Fruit fly (Drosophila melanogaster): ENCODE data around the gene Kots.

The Kots gene

dm6 chr3R:13939353-13940049 is 24.5 kb downstream of the Kots start:
- no peak for TF ChIP-seq bab1 (GFP tag; optimal IDR thresholded peaks at IDR 0.05)
- TF ChIP-seq Crg-1 (GFP tag; optimal IDR thresholded peaks at IDR 0.05), result no peak
- no peak for TF ChIP-seq CG12768 (GFP tag; optimal IDR thresholded peaks at IDR 0.05)
- TF ChIP-seq pad (GFP tag; optimal IDR thresholded peaks at IDR 0.05), result no peak
- TF ChIP-seq Mnt (GFP tag; optimal IDR thresholded peaks at IDR 0.05), result no peak
- no peak for TF ChIP-seq Hr96 (GFP tag; optimal IDR thresholded peaks at IDR 0.05)
- no peak for TF ChIP-seq CG7101 (tag; optimal IDR thresholded peaks at IDR 0.05)
- no peak for TF ChIP-seq CG33017 (tag; optimal IDR thresholded peaks at IDR 0.05)
- TF ChIP-seq Clk (GFP tag; optimal IDR thresholded peaks at IDR 0.05), result no peak
- TF ChIP-seq CG1620 (GFP tag; optimal IDR thresholded peaks at IDR 0.05), result no peak
- TF ChIP-seq CG14711 (tag; optimal IDR thresholded peaks at IDR 0.05), result no peak
- TF ChIP-seq tj (GFP tag; optimal IDR thresholded peaks at IDR 0.05), result no peak
- TF ChIP-seq CG7045 (GFP tag; optimal IDR thresholded peaks at IDR 0.05), result no peak

DNA sequence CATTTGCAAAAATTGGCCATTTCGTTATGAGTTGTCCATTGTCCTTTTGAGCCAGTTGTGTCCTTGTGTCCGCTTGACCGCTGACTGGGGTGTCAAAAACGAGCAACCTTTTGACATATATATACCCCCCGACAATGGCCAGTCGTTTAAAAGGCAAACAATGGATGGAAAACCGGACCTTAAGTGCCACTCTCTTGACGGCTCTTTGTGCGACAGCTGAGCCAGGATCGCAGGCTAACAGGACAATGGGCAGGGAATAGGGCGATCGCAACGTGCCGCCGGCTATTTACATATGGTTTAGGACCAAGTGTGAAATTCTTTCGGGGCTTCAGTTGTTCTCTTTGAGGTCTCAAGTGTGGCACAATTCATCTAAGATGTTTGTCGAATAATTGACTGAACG is 27.7 kb downstream of the Kots start:
- TF ChIP-seq ovo (GFP tag; optimal IDR thresholded peaks at IDR 0.05), result no peak
- no peak for TF ChIP-seq CG11617 (GFP tag; optimal IDR thresholded peaks at IDR 0.05)
- no peak for TF ChIP-seq bab1 (GFP tag; optimal IDR thresholded peaks at IDR 0.05)
- no peak for TF ChIP-seq tj (GFP tag; optimal IDR thresholded peaks at IDR 0.05)
- no peak for TF ChIP-seq Mnt (GFP tag; optimal IDR thresholded peaks at IDR 0.05)
- no peak for TF ChIP-seq Crg-1 (GFP tag; optimal IDR thresholded peaks at IDR 0.05)
- no peak for TF ChIP-seq kay (GFP tag; ENCODE audit: borderline replicate concordance)
- TF ChIP-seq CG7045 (GFP tag; optimal IDR thresholded peaks at IDR 0.05), result no peak
- TF ChIP-seq toe (GFP tag; optimal IDR thresholded peaks at IDR 0.05), result no peak
- TF ChIP-seq cic (GFP tag; optimal IDR thresholded peaks at IDR 0.05), result no peak
- no peak for TF ChIP-seq pad (GFP tag; optimal IDR thresholded peaks at IDR 0.05)
- TF ChIP-seq CG7101 (tag; optimal IDR thresholded peaks at IDR 0.05), result no peak

DNA sequence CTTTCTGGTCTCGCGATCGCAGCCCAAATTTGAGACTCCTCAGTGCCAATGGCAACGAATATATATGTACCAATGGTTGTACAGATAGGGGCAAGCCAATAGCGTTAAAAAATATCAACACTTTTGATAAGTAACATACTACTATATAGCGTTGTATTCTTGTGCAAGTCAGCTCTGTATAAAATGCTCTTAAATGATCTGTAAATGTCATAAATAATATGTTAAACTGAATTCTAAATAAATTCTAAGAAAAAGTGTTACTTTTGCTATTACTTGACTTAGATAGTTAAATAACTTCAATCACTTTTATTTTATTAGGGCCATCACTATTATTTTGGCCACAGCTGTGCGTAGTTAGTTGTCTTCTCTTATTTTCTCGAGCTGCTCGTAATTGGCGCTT is 29.4 kb downstream of the Kots start:
- no peak for TF ChIP-seq CG11617 (GFP tag; optimal IDR thresholded peaks at IDR 0.05)
- TF ChIP-seq pad (GFP tag; optimal IDR thresholded peaks at IDR 0.05), result no peak
- TF ChIP-seq CG14711 (tag; optimal IDR thresholded peaks at IDR 0.05), result no peak
- no peak for TF ChIP-seq Clk (GFP tag; optimal IDR thresholded peaks at IDR 0.05)

dm6 chr3R:13933966-13934365 is 30.0 kb downstream of the Kots start:
- no peak for TF ChIP-seq ovo (GFP tag; optimal IDR thresholded peaks at IDR 0.05)
- TF ChIP-seq Mnt (GFP tag; optimal IDR thresholded peaks at IDR 0.05), result no peak

dm6 chr3R:13931813-13932212 is 32.2 kb downstream of the Kots start:
- TF ChIP-seq cic (GFP tag; optimal IDR thresholded peaks at IDR 0.05), result no peak
- no peak for TF ChIP-seq CG5204 (GFP tag; optimal IDR thresholded peaks at IDR 0.05)
- no peak for TF ChIP-seq CG14711 (tag; optimal IDR thresholded peaks at IDR 0.05)
- TF ChIP-seq tj (GFP tag; optimal IDR thresholded peaks at IDR 0.05), result no peak
- TF ChIP-seq ovo (GFP tag; optimal IDR thresholded peaks at IDR 0.05), result no peak
- no peak for TF ChIP-seq Crg-1 (GFP tag; optimal IDR thresholded peaks at IDR 0.05)
- no peak for TF ChIP-seq CG1620 (GFP tag; optimal IDR thresholded peaks at IDR 0.05)
- TF ChIP-seq CG7101 (tag; optimal IDR thresholded peaks at IDR 0.05), result no peak
- no peak for TF ChIP-seq Hr96 (GFP tag; optimal IDR thresholded peaks at IDR 0.05)
- TF ChIP-seq bab1 (GFP tag; optimal IDR thresholded peaks at IDR 0.05), result no peak
- TF ChIP-seq cnc (optimal IDR thresholded peaks at IDR 0.05), result no peak
- no peak for TF ChIP-seq Mnt (GFP tag; optimal IDR thresholded peaks at IDR 0.05)
- no peak for TF ChIP-seq CG11617 (GFP tag; optimal IDR thresholded peaks at IDR 0.05)

DNA sequence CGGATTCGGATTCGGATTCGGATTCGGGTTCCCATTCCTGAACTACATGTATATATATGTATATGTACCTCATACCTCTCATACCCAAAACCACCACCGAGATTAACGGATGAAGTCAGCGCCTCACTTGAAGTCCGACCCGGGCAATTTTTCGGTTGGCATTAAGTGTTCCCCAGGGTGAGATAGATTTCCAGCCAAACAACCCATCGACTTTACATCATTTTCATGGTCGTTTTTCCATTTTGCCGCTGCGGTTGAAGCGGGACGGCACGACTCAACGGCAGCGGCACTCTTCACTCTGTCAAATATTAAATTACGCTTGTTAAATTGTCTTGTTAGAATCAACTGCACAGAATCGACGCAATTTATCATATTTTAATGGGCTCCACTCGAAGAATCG is 33.7 kb downstream of the Kots start:
- TF ChIP-seq Mnt (GFP tag; optimal IDR thresholded peaks at IDR 0.05) (no peak), CG11617 (GFP tag; optimal IDR thresholded peaks at IDR 0.05) (no peak), CG5204 (GFP tag; optimal IDR thresholded peaks at IDR 0.05) (no peak), bab1 (GFP tag; optimal IDR thresholded peaks at IDR 0.05) (no peak), CG7101 (tag; optimal IDR thresholded peaks at IDR 0.05) (no peak), Clk (GFP tag; optimal IDR thresholded peaks at IDR 0.05) (no peak), CG7045 (GFP tag; optimal IDR thresholded peaks at IDR 0.05) (no peak), CG14711 (tag; optimal IDR thresholded peaks at IDR 0.05) (no peak), cnc (optimal IDR thresholded peaks at IDR 0.05) (no peak), kay (GFP tag; ENCODE audit: borderline replicate concordance) (no peak), pad (GFP tag; optimal IDR thresholded peaks at IDR 0.05) (no peak), toe (GFP tag; optimal IDR thresholded peaks at IDR 0.05) (no peak), tj (GFP tag; optimal IDR thresholded peaks at IDR 0.05) (no peak)

DNA sequence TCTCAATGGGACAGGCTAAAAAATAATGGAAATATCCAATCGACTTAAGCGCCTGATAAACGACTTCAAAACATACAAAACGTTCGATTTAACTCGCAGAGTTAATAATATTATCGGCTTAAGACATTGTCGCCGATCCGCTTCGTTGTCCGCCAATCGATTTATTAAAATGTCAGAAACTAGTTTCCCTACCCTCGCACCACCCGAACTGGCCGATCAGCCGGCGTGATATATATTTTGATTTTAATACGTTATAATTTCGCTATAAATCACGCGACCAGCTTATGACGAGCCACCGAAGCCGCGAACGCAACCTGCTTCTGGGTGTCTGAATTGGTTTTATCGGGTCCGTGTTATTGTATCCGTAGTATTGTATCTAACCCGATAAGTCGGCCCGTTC is 36.4 kb downstream of the Kots start:
- TF ChIP-seq CG1620 (GFP tag; optimal IDR thresholded peaks at IDR 0.05) (no peak), Crg-1 (GFP tag; optimal IDR thresholded peaks at IDR 0.05) (no peak), cnc (optimal IDR thresholded peaks at IDR 0.05) (no peak), CG12768 (GFP tag; optimal IDR thresholded peaks at IDR 0.05) (no peak), toe (GFP tag; optimal IDR thresholded peaks at IDR 0.05) (no peak), bab1 (GFP tag; optimal IDR thresholded peaks at IDR 0.05) (no peak), cic (GFP tag; optimal IDR thresholded peaks at IDR 0.05) (no peak), CG7101 (tag; optimal IDR thresholded peaks at IDR 0.05) (no peak), Hr96 (GFP tag; optimal IDR thresholded peaks at IDR 0.05) (no peak), CG5204 (GFP tag; optimal IDR thresholded peaks at IDR 0.05) (no peak), kay (GFP tag; ENCODE audit: borderline replicate concordance) (no peak), Mnt (GFP tag; optimal IDR thresholded peaks at IDR 0.05) (no peak), CG7045 (GFP tag; optimal IDR thresholded peaks at IDR 0.05) (no peak), ovo (GFP tag; optimal IDR thresholded peaks at IDR 0.05) (no peak)
